Worm (Caenorhabditis elegans): Measurements from ENCODE around the gene twk-3.

DNA sequence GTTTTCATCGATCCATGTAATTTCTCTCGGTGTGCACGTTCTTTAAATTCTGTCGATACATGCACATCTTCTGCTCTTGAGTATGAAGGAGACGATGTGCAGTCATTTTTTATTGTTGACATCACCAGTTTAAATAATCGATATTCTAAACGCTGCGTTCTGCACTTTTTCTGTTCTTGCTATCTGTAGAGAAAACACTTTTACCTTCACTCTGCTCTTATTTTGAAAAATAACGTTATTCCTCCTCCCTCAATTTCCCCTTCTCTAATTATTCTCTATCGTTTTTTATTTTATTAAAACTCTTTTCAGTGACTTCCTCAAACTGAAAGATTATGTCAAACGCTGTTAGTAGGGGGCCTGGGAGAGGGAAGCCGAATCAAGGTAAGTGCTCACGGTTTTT is 4.3 kb upstream of the twk-3 start, which contains the start of gene ifg-1:
- TF ChIP-seq syd-9 (tag; optimal IDR thresholded peaks at IDR 0.05) (no peak), tbx-2 (tag; optimal IDR thresholded peaks at IDR 0.05) (no peak), nhr-11 (tag; optimal IDR thresholded peaks at IDR 0.05) (no peak), lin-11 (tag; optimal IDR thresholded peaks at IDR 0.05) (no peak), K09A11.1 (tag; optimal IDR thresholded peaks at IDR 0.05; ENCODE audit: insufficient read depth) (no peak), ama-1 (optimal IDR thresholded peaks at IDR 0.05) (no peak), T23F11.4 (GFP tag; optimal IDR thresholded peaks at IDR 0.05) (no peak)
